Worm (Caenorhabditis elegans) whole organism, L1 larva: Measurements from ENCODE around the gene CD4.11.
A peak's percentile ranks its signal among the peaks of the same experiment; 100 is the strongest.

ENCODE experiments used
- C04F5.9 ChIP-seq: sonication (generic microtip); optimal IDR thresholded peaks from 2 replicates; lab custom pipeline; 2016; ENCODE audit warnings: missing genetic modification characterization, missing compliant biosample characterization
- C34B4.2 ChIP-seq: sonication (generic microtip); optimal IDR thresholded peaks from 2 replicates; lab custom pipeline; 2017; ENCODE audit warnings: mild to moderate bottlenecking, missing genetic modification characterization, missing compliant biosample characterization
- F16B12.6 ChIP-seq: fragments of 150-350 bp; optimal IDR thresholded peaks from 2 replicates; lab custom pipeline; 2014; ENCODE audit warnings: missing biosample characterization, missing genetic modification characterization
- aha-1 ChIP-seq: fragments of 150-350 bp; optimal IDR thresholded peaks from 2 replicates; lab custom pipeline; 2014; ENCODE audit warnings: missing biosample characterization, missing genetic modification characterization
- alr-1 ChIP-seq: fragments of 200-800 bp; sonication (Bioruptor generic); optimal IDR thresholded peaks from 2 replicates; lab custom pipeline; 2018; ENCODE audit warnings: borderline replicate concordance, mild to moderate bottlenecking, missing genetic modification characterization, missing compliant biosample characterization
- ceh-82 ChIP-seq, 3 experiments: fragments of 150-350 bp in 1 of 3; sonication (generic microtip) in 2 of 3; optimal IDR thresholded peaks; 2 replicates each; lab custom pipeline; 2014 to 2017; ENCODE audit warnings: missing biosample characterization in 3 of 3, missing genetic modification characterization in 3 of 3
- ceh-90 ChIP-seq: sonication (generic microtip); optimal IDR thresholded peaks from 2 replicates; lab custom pipeline; 2016; ENCODE audit warnings: missing genetic modification characterization, missing compliant biosample characterization
- dpl-1 ChIP-seq, 3 experiments: fragments of 150-350 bp in 2 of 3; sonication (generic microtip) in 1 of 3; optimal IDR thresholded peaks; 2 replicates each; lab custom pipeline; 2014 to 2017; ENCODE audit warnings: missing biosample characterization in 3 of 3, missing genetic modification characterization in 3 of 3, missing genetic modification reagents in 3 of 3
- dsc-1 ChIP-seq: sonication (generic microtip); optimal IDR thresholded peaks from 2 replicates; lab custom pipeline; 2016; ENCODE audit warnings: mild to moderate bottlenecking, missing genetic modification characterization, missing compliant biosample characterization
- efl-1 ChIP-seq, 4 experiments: fragments of 150-350 bp; optimal IDR thresholded peaks in 3 of 4; peaks in 1 of 4; 1 replicate in 1 of 4; 2 replicates in 3 of 4; lab custom pipeline; 2014; ENCODE audit warnings: missing biosample characterization in 2 of 4, missing genetic modification characterization in 2 of 4, missing genetic modification reagents in 2 of 4
- efl-3 ChIP-seq: fragments of 200-800 bp; sonication (Bioruptor generic); optimal IDR thresholded peaks from 2 replicates; lab custom pipeline; 2018; ENCODE audit warnings: mild to moderate bottlenecking, missing genetic modification characterization, missing compliant biosample characterization
- egl-13 ChIP-seq: sonication (generic microtip); optimal IDR thresholded peaks from 2 replicates; lab custom pipeline; 2016; ENCODE audit warnings: missing genotype, missing genetic modification reagents, missing genetic modification characterization, missing compliant biosample characterization
- elt-3 ChIP-seq, 6 experiments: fragments of 150-350 bp in 1 of 6; sonication (generic microtip); optimal IDR thresholded peaks; 2 replicates each; lab custom pipeline; 2017 to 2018; ENCODE audit warnings: missing biosample characterization in 6 of 6, missing genetic modification characterization in 6 of 6, inconsistent platforms in 1 of 6
- fkh-4 ChIP-seq: sonication (generic microtip); optimal IDR thresholded peaks from 2 replicates; lab custom pipeline; 2016; ENCODE audit warnings: missing compliant biosample characterization, missing genetic modification characterization, borderline replicate concordance
- fkh-8 ChIP-seq: sonication (generic microtip); optimal IDR thresholded peaks from 2 replicates; lab custom pipeline; 2016; ENCODE audit warnings: mild to moderate bottlenecking, missing genetic modification characterization, missing compliant biosample characterization
- hpl-2 ChIP-seq: fragments of 150-350 bp; optimal IDR thresholded peaks from 2 replicates; lab custom pipeline; 2014; ENCODE audit warnings: missing biosample characterization, missing genetic modification reagents, missing genetic modification characterization
- lin-13 ChIP-seq: fragments of 150-350 bp; optimal IDR thresholded peaks from 2 replicates; lab custom pipeline; 2014; ENCODE audit warnings: missing biosample characterization, missing genetic modification reagents, missing genetic modification characterization
- lin-35 ChIP-seq, 2 experiments: fragments of 150-350 bp; optimal IDR thresholded peaks; 2 replicates each; lab custom pipeline; 2014; ENCODE audit warnings: missing biosample characterization in 2 of 2, missing genetic modification characterization in 2 of 2, missing genetic modification reagents in 2 of 2
- lin-39 ChIP-seq: fragments of 150-350 bp; optimal IDR thresholded peaks from 2 replicates; lab custom pipeline; 2014; ENCODE audit warnings: missing biosample characterization, missing genetic modification reagents, missing genetic modification characterization
- lir-3 ChIP-seq: sonication (generic microtip); optimal IDR thresholded peaks from 2 replicates; lab custom pipeline; 2016; ENCODE audit warnings: mild to moderate bottlenecking, missing genetic modification characterization, moderate library complexity, missing compliant biosample characterization; ENCODE audit not compliant: poor library complexity
- lsy-2 ChIP-seq, 2 experiments: fragments of 150-350 bp; optimal IDR thresholded peaks; 2 replicates each; lab custom pipeline; 2014; ENCODE audit warnings: missing biosample characterization in 2 of 2, missing genetic modification characterization in 2 of 2
- mdl-1 ChIP-seq, 2 experiments: fragments of 150-350 bp; optimal IDR thresholded peaks; 2 replicates each; lab custom pipeline; 2014 to 2017; ENCODE audit warnings: missing biosample characterization in 2 of 2, missing genetic modification characterization in 2 of 2, inconsistent platforms in 1 of 2
- mep-1 ChIP-seq: fragments of 150-350 bp; optimal IDR thresholded peaks from 2 replicates; lab custom pipeline; 2014; ENCODE audit warnings: missing biosample characterization, missing genetic modification characterization
- nhr-19 ChIP-seq: fragments of 200-800 bp; sonication (Bioruptor generic); conservative IDR thresholded peaks from 2 replicates; pipeline ENCODE4 v1.3.6; 2022; ENCODE audit warnings: missing genetic modification characterization, missing compliant biosample characterization
- nhr-47 ChIP-seq: sonication (generic microtip); optimal IDR thresholded peaks from 2 replicates; lab custom pipeline; 2016; ENCODE audit warnings: mild to moderate bottlenecking, missing genetic modification characterization, moderate library complexity, missing compliant biosample characterization
- nhr-71 ChIP-seq: sonication (generic microtip); optimal IDR thresholded peaks from 2 replicates; lab custom pipeline; 2016; ENCODE audit warnings: mild to moderate bottlenecking, missing genetic modification characterization, moderate library complexity, missing compliant biosample characterization
- nhr-77 ChIP-seq: fragments of 150-350 bp; optimal IDR thresholded peaks from 2 replicates; lab custom pipeline; 2014; ENCODE audit warnings: missing biosample characterization, missing genetic modification characterization
- nhr-84 ChIP-seq: sonication (generic microtip); optimal IDR thresholded peaks from 2 replicates; lab custom pipeline; 2017; ENCODE audit warnings: missing biosample characterization, missing genetic modification characterization
- nhr-85 ChIP-seq: sonication (generic microtip); peaks from one replicate; lab custom pipeline; 2016; ENCODE audit warnings: missing genetic modification characterization, inconsistent platforms, missing compliant biosample characterization
- pag-3 ChIP-seq: sonication (generic microtip); optimal IDR thresholded peaks from 2 replicates; lab custom pipeline; 2017; ENCODE audit warnings: missing genetic modification characterization, mild to moderate bottlenecking, missing compliant biosample characterization, antibody characterized with exemption, borderline replicate concordance; ENCODE audit not compliant: insufficient read depth
- rnt-1 ChIP-seq: sonication (generic microtip); optimal IDR thresholded peaks from 2 replicates; lab custom pipeline; 2016; ENCODE audit warnings: mild to moderate bottlenecking, missing genetic modification characterization, moderate library complexity, missing compliant biosample characterization
- skn-1 ChIP-seq: fragments of 150-350 bp; optimal IDR thresholded peaks from 2 replicates; lab custom pipeline; 2014; ENCODE audit warnings: missing biosample characterization, missing genetic modification characterization
- snpc-4 ChIP-seq: fragments of 150-350 bp; optimal IDR thresholded peaks from 2 replicates; lab custom pipeline; 2014; ENCODE audit warnings: missing biosample characterization, missing genetic modification characterization
- sptf-1 ChIP-seq: fragments of 150-350 bp; optimal IDR thresholded peaks from 2 replicates; lab custom pipeline; 2014; ENCODE audit warnings: missing biosample characterization, missing genetic modification characterization
- tbx-2 ChIP-seq: sonication (generic microtip); optimal IDR thresholded peaks from 2 replicates; lab custom pipeline; 2016; ENCODE audit warnings: missing genetic modification characterization, missing compliant biosample characterization
- unc-62 ChIP-seq: fragments of 150-350 bp; optimal IDR thresholded peaks from 2 replicates; lab custom pipeline; 2014; ENCODE audit warnings: missing biosample characterization, missing genetic modification reagents, missing genetic modification characterization
- vab-15 ChIP-seq: sonication (generic microtip); optimal IDR thresholded peaks from 2 replicates; lab custom pipeline; 2017; ENCODE audit warnings: missing genotype, mild to moderate bottlenecking, missing genetic modification characterization, missing compliant biosample characterization
- zip-4 ChIP-seq: fragments of 200-800 bp; sonication (Bioruptor generic); optimal IDR thresholded peaks from 2 replicates; lab custom pipeline; 2018; ENCODE audit warnings: mild to moderate bottlenecking, missing genetic modification characterization, moderate library complexity, missing compliant biosample characterization

CD4.11 gene

DNA sequence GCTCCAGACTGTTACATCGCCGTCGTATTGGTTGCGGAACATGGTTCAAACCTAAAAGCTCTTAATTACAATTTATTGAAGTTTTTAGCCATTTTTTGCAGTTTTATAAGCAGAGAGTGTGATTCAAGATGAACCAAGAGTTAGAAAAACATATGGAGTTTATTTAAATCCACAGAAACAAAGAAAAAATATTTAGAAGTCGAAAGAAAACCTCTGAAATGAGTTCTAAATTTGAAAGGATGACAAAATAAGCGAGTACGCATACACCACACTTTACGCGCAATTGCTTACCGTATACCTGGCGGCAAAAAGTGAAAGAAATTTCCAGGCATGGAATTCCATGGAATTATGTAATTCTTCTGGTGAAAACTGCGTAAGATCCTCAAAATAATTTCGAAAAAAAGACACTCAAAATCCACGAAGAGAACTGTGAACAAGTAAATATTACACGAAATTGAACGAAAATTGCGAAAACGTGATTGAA, 598 bp upstream of the CD4.11 start, which contains the start of gene pas-6 (continued):
- peak; percentile 55 for TF ChIP-seq mep-1 (tag; lab: Kevin White, UChicago)
- TF ChIP-seq lin-35 (GFP tag; optimal IDR thresholded peaks at IDR 0.05; lab: Kevin White, UChicago): peak; percentile 56 to 76
- no peak for TF ChIP-seq egl-13 (tag; lab: Kevin White, UChicago)
- no peak for TF ChIP-seq vab-15 (tag; lab: Kevin White, UChicago)
- TF ChIP-seq ceh-82 (tag; optimal IDR thresholded peaks at IDR 0.05; lab: Kevin White, UChicago): peak in 1 of 3 experiments; percentile 27
- TF ChIP-seq rnt-1 (tag; lab: Kevin White, UChicago): no peak
- no peak for TF ChIP-seq ceh-90 (tag; lab: Kevin White, UChicago)

- TF ChIP-seq F16B12.6 (tag; lab: Kevin White, UChicago) (peak; percentile 35), sptf-1 (tag; lab: Kevin White, UChicago) (no peak), ceh-82 (tag; optimal IDR thresholded peaks at IDR 0.05; lab: Kevin White, UChicago) (peak in 1 of 3 experiments; percentile 8), rnt-1 (tag; lab: Kevin White, UChicago) (peak; percentile 22), skn-1 (tag; lab: Kevin White, UChicago) (peak; percentile 48), pag-3 (tag; lab: Kevin White, UChicago) (no peak), nhr-19 (GFP tag; lab: Robert Waterston, UW) (0 out of 2 replicates have a peak, but pooled peaks have one; percentile 11), efl-1 (optimal IDR thresholded peaks at IDR 0.05; lab: Kevin White, UChicago) (no peak), efl-1 (GFP tag; optimal IDR thresholded peaks at IDR 0.05 in 1 of 2; lab: Kevin White, UChicago) (peak in 1 of 2 experiments; percentile 65), hpl-2 (GFP tag; lab: Kevin White, UChicago) (no peak), zip-4 (no peak), lsy-2 (tag; optimal IDR thresholded peaks at IDR 0.05; lab: Kevin White, UChicago) (peak in 1 of 2 experiments; percentile 55), snpc-4 (tag; lab: Kevin White, UChicago) (peak; percentile 95)
Measured at ce11 chrV:5587042-5587441, 2.1 kb downstream of the CD4.11 start.

DNA sequence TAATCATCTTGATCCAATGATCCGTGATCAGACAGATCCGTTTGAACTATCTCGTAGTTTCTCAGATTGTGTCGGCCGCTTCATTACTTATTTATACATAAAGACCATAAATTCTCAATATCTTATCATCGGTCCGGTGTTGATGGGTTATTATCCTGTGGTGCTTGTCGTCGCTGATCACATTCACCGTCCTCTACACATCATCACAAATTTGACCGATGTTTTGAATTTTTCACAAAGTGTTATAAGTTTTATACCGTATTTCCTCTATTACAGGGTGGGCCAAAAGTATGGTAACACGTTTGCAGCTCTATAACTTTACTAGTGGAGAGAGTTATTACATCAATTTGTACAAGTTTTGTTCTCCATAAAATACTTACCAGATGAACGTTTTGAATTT, 3.0 kb downstream of the CD4.11 start:
- TF ChIP-seq elt-3 (tag; optimal IDR thresholded peaks at IDR 0.05; lab: Kevin White, UChicago) (no peak), dpl-1 (GFP tag; optimal IDR thresholded peaks at IDR 0.05; lab: Kevin White, UChicago) (no peak), F16B12.6 (tag; lab: Kevin White, UChicago) (no peak), hpl-2 (GFP tag; lab: Kevin White, UChicago) (no peak), lir-3 (tag; lab: Kevin White, UChicago) (no peak), C04F5.9 (no peak), alr-1 (tag; lab: Kevin White, UChicago) (no peak), fkh-8 (tag; lab: Kevin White, UChicago) (no peak), nhr-77 (no peak), fkh-4 (no peak), nhr-71 (tag; lab: Kevin White, UChicago) (no peak)

DNA sequence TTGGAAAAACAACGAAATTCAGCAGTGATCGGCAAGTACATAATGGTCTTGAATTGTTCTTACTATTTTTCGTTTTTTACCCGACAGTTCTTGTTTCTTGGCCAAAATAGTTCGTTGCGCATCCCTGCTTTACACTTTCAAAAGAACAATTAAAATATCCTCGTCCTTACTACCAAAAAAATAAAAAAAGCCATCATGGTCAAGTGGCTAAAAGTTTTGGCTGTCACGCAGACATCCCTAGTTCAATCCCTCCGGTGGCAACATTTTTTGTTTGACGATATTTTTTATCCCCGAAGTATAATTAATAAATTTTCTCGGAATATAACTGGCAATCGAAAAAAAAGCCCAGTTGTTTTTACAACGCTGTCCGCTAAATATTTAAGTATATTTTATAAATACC, 7.0 kb downstream of the CD4.11 start:
- TF ChIP-seq lin-13 (no peak), mep-1 (tag; lab: Kevin White, UChicago) (no peak), nhr-85 (no peak), dsc-1 (tag; lab: Kevin White, UChicago) (no peak), efl-3 (GFP tag; lab: Kevin White, UChicago) (no peak), nhr-84 (no peak), aha-1 (tag; lab: Kevin White, UChicago) (no peak), pag-3 (tag; lab: Kevin White, UChicago) (no peak), tbx-2 (tag; lab: Kevin White, UChicago) (no peak), unc-62 (GFP tag; lab: Kevin White, UChicago) (no peak), lin-39 (tag; lab: Kevin White, UChicago) (no peak), mdl-1 (tag; optimal IDR thresholded peaks at IDR 0.05; lab: Kevin White, UChicago) (no peak), C34B4.2 (tag; lab: Kevin White, UChicago) (no peak), lir-3 (tag; lab: Kevin White, UChicago) (no peak), nhr-47 (no peak)
